Worm (Caenorhabditis elegans) whole organism, young adult: ENCODE results near the gene dhs-20.

ENCODE experiments used
- B0261.1 ChIP-seq: sonication (generic microtip); optimal IDR thresholded peaks from 2 replicates; lab custom pipeline; 2016; ENCODE audit warnings: mild to moderate bottlenecking, missing genetic modification characterization, moderate library complexity, missing compliant biosample characterization
- B0336.3 ChIP-seq: fragments of 200-800 bp; sonication (Bioruptor generic); IDR thresholded peaks from 2 replicates; pipeline ENCODE4 v1.3.6; 2022; ENCODE audit warnings: missing genetic modification characterization, missing compliant biosample characterization
- C17E4.6 ChIP-seq: fragments of 200-800 bp; sonication (Bioruptor generic); IDR thresholded peaks from 2 replicates; pipeline ENCODE4 v1.3.6; 2022; ENCODE audit warnings: missing genetic modification reagents, missing genetic modification characterization, missing compliant biosample characterization
- D2030.7 ChIP-seq: fragments of 200-800 bp; sonication (Bioruptor generic); IDR thresholded peaks from 2 replicates; pipeline ENCODE4 v1.3.6; 2022; ENCODE audit warnings: missing genetic modification reagents, missing genetic modification characterization, missing compliant biosample characterization
- F23B12.7 ChIP-seq: sonication (generic microtip); optimal IDR thresholded peaks from 2 replicates; lab custom pipeline; 2017; ENCODE audit warnings: missing genetic modification characterization, mild to moderate bottlenecking, missing compliant biosample characterization, antibody characterized with exemption, moderate library complexity; ENCODE audit not compliant: insufficient read depth
- F39B2.1 ChIP-seq: fragments of 200-800 bp; sonication (Bioruptor generic); IDR thresholded peaks from 2 replicates; pipeline ENCODE4 v1.3.6; 2022; ENCODE audit warnings: missing genetic modification reagents, missing genetic modification characterization, missing compliant biosample characterization
- F52B5.7 ChIP-seq: sonication (generic microtip); optimal IDR thresholded peaks from 2 replicates; lab custom pipeline; 2016; ENCODE audit warnings: mild to moderate bottlenecking, missing genetic modification characterization, missing compliant biosample characterization
- Y53F4B.3 ChIP-seq: fragments of 200-800 bp; sonication (Bioruptor generic); IDR thresholded peaks from 2 replicates; pipeline ENCODE4 v1.3.6; 2022; ENCODE audit warnings: missing genetic modification reagents, missing genetic modification characterization, missing compliant biosample characterization
- Y53G8AR.9 ChIP-seq: fragments of 200-800 bp; sonication (Bioruptor generic); conservative IDR thresholded peaks from 2 replicates; pipeline ENCODE4 v1.3.6; 2022; ENCODE audit warnings: missing genetic modification reagents, missing genetic modification characterization, missing compliant biosample characterization
- Y56A3A.18 ChIP-seq: fragments of 200-800 bp; sonication (Bioruptor generic); IDR thresholded peaks from 2 replicates; pipeline ENCODE4 v1.3.6; 2022; ENCODE audit warnings: missing genetic modification reagents, missing genetic modification characterization, missing compliant biosample characterization
- Y95B8A.8 ChIP-seq: fragments of 200-800 bp; sonication (Bioruptor generic); IDR thresholded peaks from 2 replicates; pipeline ENCODE4 v1.3.6; 2022; ENCODE audit warnings: missing genetic modification reagents, missing genetic modification characterization, missing compliant biosample characterization
- ZK185.1 ChIP-seq: sonication (generic microtip); optimal IDR thresholded peaks from 2 replicates; lab custom pipeline; 2016; ENCODE audit warnings: mild to moderate bottlenecking, missing genetic modification characterization, missing compliant biosample characterization; ENCODE audit not compliant: poor library complexity, severe bottlenecking
- aptf-3 ChIP-seq: fragments of 200-800 bp; sonication (Bioruptor generic); IDR thresholded peaks from 2 replicates; pipeline ENCODE4 v1.3.6; 2022; ENCODE audit warnings: missing genetic modification characterization, missing compliant biosample characterization
- atf-7 ChIP-seq: sonication (generic microtip); optimal IDR thresholded peaks from 2 replicates; lab custom pipeline; 2017; ENCODE audit warnings: mild to moderate bottlenecking, missing genetic modification characterization, missing compliant biosample characterization
- attf-3 ChIP-seq: fragments of 200-800 bp; sonication (Bioruptor generic); conservative IDR thresholded peaks from 2 replicates; pipeline ENCODE4 v1.3.6; 2022; ENCODE audit warnings: missing genetic modification reagents, missing genetic modification characterization, missing compliant biosample characterization
- attf-5 ChIP-seq: fragments of 200-800 bp; sonication (Bioruptor generic); optimal IDR thresholded peaks from 2 replicates; lab custom pipeline; 2018; ENCODE audit warnings: mild to moderate bottlenecking, missing genetic modification characterization, missing compliant biosample characterization
- attf-6 ChIP-seq: fragments of 200-800 bp; sonication (Bioruptor generic); IDR thresholded peaks from 2 replicates; pipeline ENCODE4 v1.3.6; 2022; ENCODE audit warnings: missing genetic modification reagents, missing genetic modification characterization, missing compliant biosample characterization
- cebp-1 ChIP-seq, 2 experiments: fragments of 200-800 bp in 1 of 2; sonication (Bioruptor generic) in 1 of 2; sonication (generic microtip) in 1 of 2; IDR thresholded peaks in 1 of 2; optimal IDR thresholded peaks in 1 of 2; 2 replicates each; pipeline versions ENCODE4 v1.3.6 to Lab custom; 2017 to 2022; ENCODE audit warnings: missing compliant biosample characterization in 2 of 2, missing genetic modification characterization in 2 of 2, mild to moderate bottlenecking in 1 of 2, missing genetic modification reagents in 1 of 2, moderate library complexity in 1 of 2
- ceh-100 ChIP-seq: fragments of 200-800 bp; sonication (Bioruptor generic); IDR thresholded peaks from 2 replicates; pipeline ENCODE4 v1.3.6; 2022; ENCODE audit warnings: missing genetic modification reagents, missing genetic modification characterization, missing compliant biosample characterization
- ceh-91 ChIP-seq: fragments of 200-800 bp; sonication (Bioruptor generic); IDR thresholded peaks from 2 replicates; pipeline ENCODE4 v1.3.6; 2022; ENCODE audit warnings: missing genetic modification reagents, missing genetic modification characterization, missing compliant biosample characterization
- chd-7 ChIP-seq: sonication (generic microtip); optimal IDR thresholded peaks from 2 replicates; lab custom pipeline; 2016; ENCODE audit warnings: mild to moderate bottlenecking, missing genetic modification characterization, moderate library complexity, missing compliant biosample characterization
- die-1 ChIP-seq: sonication (generic microtip); optimal IDR thresholded peaks from 2 replicates; lab custom pipeline; 2016; ENCODE audit warnings: missing genotype, mild to moderate bottlenecking, missing genetic modification characterization, missing compliant biosample characterization
- dox-1 ChIP-seq: fragments of 200-800 bp; sonication (Bioruptor generic); IDR thresholded peaks from 2 replicates; pipeline ENCODE4 v1.3.6; 2022; ENCODE audit warnings: missing genetic modification reagents, missing genetic modification characterization, missing compliant biosample characterization
- dpff-1 ChIP-seq: sonication (generic microtip); optimal IDR thresholded peaks from 2 replicates; lab custom pipeline; 2017; ENCODE audit warnings: mild to moderate bottlenecking, missing genetic modification characterization, missing compliant biosample characterization
- dpl-1 ChIP-seq: fragments of 150-350 bp; optimal IDR thresholded peaks from 2 replicates; lab custom pipeline; 2014; ENCODE audit warnings: missing biosample characterization, missing genetic modification reagents, missing genetic modification characterization
- egl-18 ChIP-seq: fragments of 200-800 bp; sonication (Bioruptor generic); IDR thresholded peaks from 2 replicates; pipeline ENCODE4 v1.3.6; 2022; ENCODE audit warnings: missing genetic modification reagents, missing genetic modification characterization, missing compliant biosample characterization
- ets-4 ChIP-seq: fragments of 200-800 bp; sonication (Bioruptor generic); optimal IDR thresholded peaks from 2 replicates; lab custom pipeline; 2018; ENCODE audit warnings: mild to moderate bottlenecking, missing genetic modification characterization, missing compliant biosample characterization
- gei-17 ChIP-seq: fragments of 200-800 bp; sonication (Bioruptor generic); optimal IDR thresholded peaks from 2 replicates; lab custom pipeline; 2018; ENCODE audit warnings: mild to moderate bottlenecking, missing genetic modification characterization, missing compliant biosample characterization
- him-1 ChIP-seq: sonication (generic microtip); optimal IDR thresholded peaks from 2 replicates; lab custom pipeline; 2016; ENCODE audit warnings: missing genotype, missing genetic modification reagents, missing genetic modification characterization, missing compliant biosample characterization
- hmg-1.2 ChIP-seq: fragments of 200-800 bp; sonication (Bioruptor generic); IDR thresholded peaks from 2 replicates; pipeline ENCODE4 v1.3.6; 2022; ENCODE audit warnings: missing genetic modification reagents, missing genetic modification characterization, missing compliant biosample characterization
- lin-35 ChIP-seq, 3 experiments: fragments of 150-350 bp in 2 of 3; sonication (generic microtip) in 1 of 3; optimal IDR thresholded peaks; 2 replicates each; lab custom pipeline; 2014 to 2018; ENCODE audit warnings: missing biosample characterization in 3 of 3, missing genetic modification characterization in 3 of 3, missing genetic modification reagents in 3 of 3
- lir-1 ChIP-seq: fragments of 200-800 bp; sonication (Bioruptor generic); conservative IDR thresholded peaks from 2 replicates; pipeline ENCODE4 v1.3.6; 2022; ENCODE audit warnings: missing genetic modification reagents, missing genetic modification characterization, missing compliant biosample characterization
- madf-3 ChIP-seq: fragments of 200-800 bp; sonication (Bioruptor generic); IDR thresholded peaks from 2 replicates; pipeline ENCODE4 v1.3.6; 2022; ENCODE audit warnings: missing genetic modification reagents, missing genetic modification characterization, missing compliant biosample characterization
- mcd-1 ChIP-seq: fragments of 200-800 bp; sonication (Bioruptor generic); IDR thresholded peaks from 2 replicates; pipeline ENCODE4 v1.3.6; 2022; ENCODE audit warnings: missing genetic modification reagents, missing genetic modification characterization, missing compliant biosample characterization
- mel-28 ChIP-seq: sonication (generic microtip); optimal IDR thresholded peaks from 2 replicates; lab custom pipeline; 2016; ENCODE audit warnings: borderline replicate concordance, mild to moderate bottlenecking, missing genetic modification characterization, missing compliant biosample characterization
- nhr-179 ChIP-seq: sonication (generic microtip); optimal IDR thresholded peaks from 2 replicates; lab custom pipeline; 2016; ENCODE audit warnings: mild to moderate bottlenecking, missing genetic modification characterization, missing compliant biosample characterization
- nhr-80 ChIP-seq: sonication (generic microtip); optimal IDR thresholded peaks from 2 replicates; lab custom pipeline; 2016; ENCODE audit warnings: missing genetic modification characterization, missing compliant biosample characterization
- nhr-90 ChIP-seq: sonication (generic microtip); optimal IDR thresholded peaks from 2 replicates; lab custom pipeline; 2016; ENCODE audit warnings: missing genotype, mild to moderate bottlenecking, missing genetic modification characterization, missing compliant biosample characterization
- rec-8 ChIP-seq, 2 experiments: sonication (generic microtip); optimal IDR thresholded peaks; 2 replicates each; lab custom pipeline; 2016; ENCODE audit warnings: mild to moderate bottlenecking in 2 of 2, missing genetic modification characterization in 2 of 2, missing genetic modification reagents in 2 of 2, missing genotype in 2 of 2, missing biosample characterization in 1 of 2, missing compliant biosample characterization in 1 of 2, moderate library complexity in 1 of 2
- snpc-4 ChIP-seq, 5 experiments: fragments of 150-350 bp in 1 of 5; sonication (generic microtip) in 4 of 5; optimal IDR thresholded peaks; 2 replicates each; lab custom pipeline; 2014 to 2018; ENCODE audit warnings: missing genetic modification characterization in 5 of 5, missing biosample characterization in 3 of 5, antibody characterized with exemption in 2 of 5, mild to moderate bottlenecking in 2 of 5, missing compliant biosample characterization in 2 of 5, missing genotype in 2 of 5, moderate library complexity in 2 of 5, missing genetic modification reagents in 1 of 5
- tbx-9 ChIP-seq: sonication (generic microtip); optimal IDR thresholded peaks from 2 replicates; lab custom pipeline; 2016; ENCODE audit warnings: borderline replicate concordance, missing genetic modification characterization, inconsistent platforms, missing compliant biosample characterization
- zfh-2 ChIP-seq: fragments of 200-800 bp; sonication (Bioruptor generic); conservative IDR thresholded peaks from 2 replicates; pipeline ENCODE4 v1.3.6; 2022; ENCODE audit warnings: missing genetic modification reagents, missing genetic modification characterization, missing compliant biosample characterization
- ztf-6 ChIP-seq: fragments of 200-800 bp; sonication (Bioruptor generic); IDR thresholded peaks from 2 replicates; pipeline ENCODE4 v1.3.6; 2022; ENCODE audit warnings: missing genetic modification reagents, missing genetic modification characterization, missing compliant biosample characterization

dhs-20 gene

ce11 chrV:11635587-11635986, 31.2 kb upstream of the dhs-20 start (continued):
- TF ChIP-seq egl-18: no peak
- TF ChIP-seq C17E4.6 (GFP tag; lab: Robert Waterston, UW): no peak
- TF ChIP-seq dpl-1 (GFP tag; lab: Kevin White, UChicago): no peak
- TF ChIP-seq chd-7: no peak
- TF ChIP-seq attf-3: no peak

ce11 chrV:11631128-11631527, 26.8 kb upstream of the dhs-20 start:
- TF ChIP-seq lin-35 (GFP tag; optimal IDR thresholded peaks at IDR 0.05; lab: Kevin White, UChicago): peak in 1 of 3 experiments; percentile 30
- TF ChIP-seq lir-1 (GFP tag; lab: Robert Waterston, UW): no peak
- TF ChIP-seq nhr-90 (tag; lab: Kevin White, UChicago): no peak
- TF ChIP-seq B0261.1: no peak
- TF ChIP-seq Y53F4B.3 (GFP tag; lab: Robert Waterston, UW): no peak
- no peak for TF ChIP-seq cebp-1 (GFP tag; IDR thresholded peaks at IDR 0.05; lab: Robert Waterston, UW)
- TF ChIP-seq cebp-1 (tag; optimal IDR thresholded peaks at IDR 0.05; lab: Kevin White, UChicago): peak; percentile 66
- TF ChIP-seq Y95B8A.8 (GFP tag; lab: Robert Waterston, UW): no peak
- TF ChIP-seq aptf-3: 0 out of 2 replicates have a peak, but pooled peaks have one; percentile 56

ce11 chrV:11629222-11630026, 25.1 kb upstream of the dhs-20 start, which contains the start of gene F35B12.10:
Gene F35B12.10 (minus strand): TSS chrV:11629272.
- TF ChIP-seq rec-8 (tag; optimal IDR thresholded peaks at IDR 0.05; lab: Kevin White, UChicago): no peak
- TF ChIP-seq attf-5: peak; percentile 13
- no peak for TF ChIP-seq him-1 (tag; lab: Kevin White, UChicago)
- no peak for TF ChIP-seq ceh-100 (GFP tag; lab: Robert Waterston, UW)
- no peak for TF ChIP-seq gei-17
- TF ChIP-seq attf-6 (GFP tag; lab: Robert Waterston, UW): no peak
- no peak for TF ChIP-seq F23B12.7 (tag; lab: Kevin White, UChicago)
- peak; percentile 98 for TF ChIP-seq nhr-80 (tag; lab: Kevin White, UChicago)
- no peak for TF ChIP-seq ceh-91 (GFP tag; lab: Robert Waterston, UW)
- TF ChIP-seq die-1 (tag; lab: Kevin White, UChicago): no peak
- peak; percentile 69 for TF ChIP-seq dox-1 (GFP tag; lab: Robert Waterston, UW)
- no peak for TF ChIP-seq Y56A3A.18 (GFP tag; lab: Robert Waterston, UW)
- TF ChIP-seq nhr-90 (tag; lab: Kevin White, UChicago): peak; percentile 19
- TF ChIP-seq madf-3 (GFP tag; lab: Robert Waterston, UW): no peak
- no peak for TF ChIP-seq snpc-4 (GFP tag; optimal IDR thresholded peaks at IDR 0.05; lab: Kevin White, UChicago)
- peak in 1 of 4 experiments; percentile 7 for TF ChIP-seq snpc-4 (tag; optimal IDR thresholded peaks at IDR 0.05; lab: Kevin White, UChicago)
- no peak for TF ChIP-seq nhr-179
- TF ChIP-seq tbx-9 (tag; lab: Kevin White, UChicago): no peak
- TF ChIP-seq D2030.7 (GFP tag; lab: Robert Waterston, UW): no peak
- no peak for TF ChIP-seq Y53G8AR.9
- peak; percentile 37 for TF ChIP-seq atf-7
- TF ChIP-seq ets-4: peak; percentile 59
- TF ChIP-seq ZK185.1: no peak
- no peak for TF ChIP-seq F39B2.1 (GFP tag; lab: Robert Waterston, UW)
- no peak for TF ChIP-seq mcd-1
- TF ChIP-seq zfh-2 (GFP tag; lab: Robert Waterston, UW): no peak
- TF ChIP-seq dpff-1 (tag; lab: Kevin White, UChicago): no peak
- TF ChIP-seq ztf-6 (GFP tag; lab: Robert Waterston, UW): no peak
- TF ChIP-seq F52B5.7: no peak
- no peak for TF ChIP-seq mel-28 (tag; lab: Kevin White, UChicago)
- no peak for TF ChIP-seq Y53F4B.3 (GFP tag; lab: Robert Waterston, UW)
- TF ChIP-seq B0336.3: peak; percentile 56; the same call in 1 of the 2 replicates
- no peak for TF ChIP-seq hmg-1.2 (GFP tag; lab: Robert Waterston, UW)
